Worm (Caenorhabditis elegans): ENCODE data around the gene ctsa-1.2.

ctsa-1.2 gene

ce11 chrII:11728545-11729105 lies 10.5 kb upstream of the ctsa-1.2 start, which contains the start of gene alh-8 (continued):
- TF ChIP-seq mes-4 (tag; optimal IDR thresholded peaks at IDR 0.05), result no peak
- TF ChIP-seq nfyb-1 (GFP tag; IDR thresholded peaks at IDR 0.05), result 0 out of 2 replicates have a peak, but pooled peaks have one; percentile 50
- peak; percentile 25 for TF ChIP-seq lin-40 (tag; optimal IDR thresholded peaks at IDR 0.05)
- peak; percentile 61 for TF ChIP-seq atf-7 (tag; optimal IDR thresholded peaks at IDR 0.05)
- peak; percentile 88 for TF ChIP-seq nhr-80 (tag; optimal IDR thresholded peaks at IDR 0.05)
- TF ChIP-seq ztf-26 (tag; optimal IDR thresholded peaks at IDR 0.05), result peak; percentile 40
- TF ChIP-seq lir-1 (GFP tag; conservative IDR thresholded peaks at IDR 0.05), result 0 out of 2 replicates have a peak, but pooled peaks have one; percentile 30
- peak; percentile 42 for TF ChIP-seq die-1 (tag; optimal IDR thresholded peaks at IDR 0.05)
- peak; percentile 48 for TF ChIP-seq attf-5 (GFP tag; optimal IDR thresholded peaks at IDR 0.05)
- no peak; the same call in 1 of the 2 replicates for TF ChIP-seq cebp-1 (GFP tag; IDR thresholded peaks at IDR 0.05)
- TF ChIP-seq cebp-1 (tag; optimal IDR thresholded peaks at IDR 0.05), result peak; percentile 61
- peak; percentile 62 for TF ChIP-seq mcd-1 (GFP tag; IDR thresholded peaks at IDR 0.05)
- TF ChIP-seq F23B12.7 (tag; optimal IDR thresholded peaks at IDR 0.05; ENCODE audit: insufficient read depth), result no peak
- no peak for TF ChIP-seq F52B5.7 (tag; optimal IDR thresholded peaks at IDR 0.05)
- peak; percentile 80 for TF ChIP-seq madf-3 (GFP tag; IDR thresholded peaks at IDR 0.05)
- no peak for TF ChIP-seq xnd-1 (tag; optimal IDR thresholded peaks at IDR 0.05)
- peak; percentile 30 for TF ChIP-seq gei-17 (GFP tag; optimal IDR thresholded peaks at IDR 0.05)
- TF ChIP-seq dox-1 (GFP tag; IDR thresholded peaks at IDR 0.05), result 0 out of 2 replicates have a peak, but pooled peaks have one; percentile 25
- TF ChIP-seq hmg-1.2 (GFP tag; IDR thresholded peaks at IDR 0.05), result peak; percentile 33; the same call in 1 of the 2 replicates
- TF ChIP-seq snpc-4 (GFP tag; optimal IDR thresholded peaks at IDR 0.05), result no peak
- TF ChIP-seq snpc-4 (tag; optimal IDR thresholded peaks at IDR 0.05), result peak in 1 of 4 experiments; percentile 24
- peak; percentile 33 for TF ChIP-seq lin-54 (GFP tag; optimal IDR thresholded peaks at IDR 0.05)
- 0 out of 2 replicates have a peak, but pooled peaks have one; percentile 43 for TF ChIP-seq Y95B8A.8 (GFP tag; IDR thresholded peaks at IDR 0.05)
- 0 out of 2 replicates have a peak, but pooled peaks have one; percentile 14 for TF ChIP-seq D2030.7 (GFP tag; IDR thresholded peaks at IDR 0.05)
- 0 out of 2 replicates have a peak, but pooled peaks have one; percentile 20 for TF ChIP-seq attf-3 (GFP tag; conservative IDR thresholded peaks at IDR 0.05)
- peak; percentile 63 for TF ChIP-seq ekl-4 (GFP tag; IDR thresholded peaks at IDR 0.05)
- TF ChIP-seq K12H6.12 (tag; optimal IDR thresholded peaks at IDR 0.05), result peak; percentile 43
- TF ChIP-seq ceh-40 (GFP tag; IDR thresholded peaks at IDR 0.05), result no peak
- no peak for TF ChIP-seq egl-18 (GFP tag; IDR thresholded peaks at IDR 0.05)

DNA sequence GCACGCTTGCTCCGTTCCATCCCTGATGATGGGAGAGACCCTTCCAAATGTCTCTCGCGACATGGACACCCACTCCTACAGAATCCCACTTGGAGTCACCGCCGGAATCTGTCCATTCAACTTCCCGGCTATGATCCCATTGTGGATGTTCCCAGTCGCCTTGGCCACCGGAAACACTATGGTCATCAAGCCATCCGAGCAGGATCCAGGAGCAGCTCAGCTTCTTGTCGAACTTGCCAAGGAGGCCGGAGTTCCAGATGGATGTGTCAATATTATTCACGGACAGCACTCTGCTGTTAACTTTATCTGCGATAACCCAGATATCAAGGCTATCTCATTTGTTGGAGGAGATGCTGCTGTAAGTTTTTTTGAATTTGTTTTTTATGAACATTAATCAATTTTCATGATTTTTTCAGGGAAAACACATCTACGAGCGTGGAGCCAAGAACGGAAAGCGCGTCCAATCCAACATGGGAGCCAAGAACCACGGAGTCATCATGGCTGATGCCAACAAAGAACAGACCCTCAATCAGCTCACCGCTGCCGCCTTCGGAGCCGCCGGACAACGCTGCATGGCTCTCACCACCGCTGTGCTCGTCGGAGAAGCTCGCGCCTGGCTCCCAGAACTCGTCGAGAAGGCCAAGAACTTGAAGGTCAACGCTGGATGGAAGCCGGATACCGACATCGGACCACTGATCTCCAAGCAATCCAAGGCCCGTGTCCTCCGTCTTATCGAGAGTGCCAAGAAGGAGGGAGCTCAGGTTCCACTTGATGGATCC lies 9.2 kb upstream of the ctsa-1.2 start:
- TF ChIP-seq let-526 (GFP tag; IDR thresholded peaks at IDR 0.05) (no peak), chd-7 (tag; optimal IDR thresholded peaks at IDR 0.05) (no peak), unc-130 (GFP tag; optimal IDR thresholded peaks at IDR 0.05) (no peak), cebp-2 (GFP tag; IDR thresholded peaks at IDR 0.05) (0 out of 2 replicates have a peak, but pooled peaks have one; percentile 14), ztf-18 (tag; optimal IDR thresholded peaks at IDR 0.05) (no peak), lin-26 (GFP tag; IDR thresholded peaks at IDR 0.05) (0 out of 2 replicates have a peak, but pooled peaks have one; percentile 25), Y53G8AR.9 (GFP tag; conservative IDR thresholded peaks at IDR 0.05) (no peak), sptf-2 (GFP tag; optimal IDR thresholded peaks at IDR 0.05) (no peak), ztf-22 (GFP tag; optimal IDR thresholded peaks at IDR 0.05) (no peak), egrh-3 (GFP tag; IDR thresholded peaks at IDR 0.05) (peak; percentile 84; the same call in 1 of the 2 replicates), mes-4 (tag; optimal IDR thresholded peaks at IDR 0.05) (no peak), efl-1 (GFP tag; optimal IDR thresholded peaks at IDR 0.05) (no peak), B0035.1 (tag; optimal IDR thresholded peaks at IDR 0.05) (no peak), hmg-20 (GFP tag; IDR thresholded peaks at IDR 0.05) (no peak), ets-4 (GFP tag; optimal IDR thresholded peaks at IDR 0.05) (no peak), die-1 (tag; optimal IDR thresholded peaks at IDR 0.05) (no peak), nhr-120 (GFP tag; IDR thresholded peaks at IDR 0.05) (no peak), rpc-1 (optimal IDR thresholded peaks at IDR 0.05) (no peak), rpc-1 (tag; optimal IDR thresholded peaks at IDR 0.05) (no peak), F23B12.7 (tag; optimal IDR thresholded peaks at IDR 0.05; ENCODE audit: insufficient read depth) (no peak), ZK185.1 (tag; optimal IDR thresholded peaks at IDR 0.05; ENCODE audit: poor library complexity, severe bottlenecking) (no peak)

Data from whole organism, young adult.